Fruit fly (Drosophila melanogaster): ENCODE measurements around the gene nerfin-1.
A peak's percentile ranks its signal among the peaks of the same experiment; 100 is the strongest.

dm6 chr3L:959869-960378, 51.0 kb downstream of the nerfin-1 start:
- TF ChIP-seq pan (optimal IDR thresholded peaks at IDR 0.05): peak; percentile 61
- TF ChIP-seq EcR (GFP tag; optimal IDR thresholded peaks at IDR 0.05): peak; percentile 27 to 41
- no peak for TF ChIP-seq CG8478 (optimal IDR thresholded peaks at IDR 0.05)
- TF ChIP-seq usp (GFP tag; optimal IDR thresholded peaks at IDR 0.05): no peak

Data from whole organism.